Fruit fly (Drosophila melanogaster): Measurements from ENCODE around the gene emei.

The emei gene

dm6 chr3L:11097982-11098663 is 11.4 kb upstream of the emei start, which contains the start of the genes Irbp18 and APP-BP1 (continued):
- TF ChIP-seq CG5180 (GFP tag; optimal IDR thresholded peaks at IDR 0.05) (peak; percentile 82), pros (GFP tag; optimal IDR thresholded peaks at IDR 0.05) (no peak), CG10366 (GFP tag; IDR thresholded peaks at IDR 0.05) (peak; percentile 84), dmrt11E (tag; optimal IDR thresholded peaks at IDR 0.05) (peak; percentile 86), CG7357 (GFP tag; IDR thresholded peaks at IDR 0.05) (peak; percentile 66; the same call in 2 of the 3 replicates), gfzf (GFP tag; optimal IDR thresholded peaks at IDR 0.05) (peak; percentile 23), YL-1 (GFP tag; optimal IDR thresholded peaks at IDR 0.05) (peak; percentile 88), dmrt99B (tag; optimal IDR thresholded peaks at IDR 0.05) (peak; percentile 91), Med (GFP tag) (peak; percentile 99), ind (GFP tag; optimal IDR thresholded peaks at IDR 0.05) (peak; percentile 95), Lpt (GFP tag; optimal IDR thresholded peaks at IDR 0.05) (no peak), CG17385 (GFP tag; optimal IDR thresholded peaks at IDR 0.05) (peak; percentile 91), ham (GFP tag; IDR thresholded peaks at IDR 0.05) (no peak), CG17912 (GFP tag; optimal IDR thresholded peaks at IDR 0.05) (peak; percentile 47), dati (GFP tag; IDR thresholded peaks at IDR 0.05) (no peak), Abd-B (GFP tag; optimal IDR thresholded peaks at IDR 0.05) (peak; percentile 94), lilli (GFP tag; optimal IDR thresholded peaks at IDR 0.05) (peak; percentile 97), CG8359 (GFP tag; optimal IDR thresholded peaks at IDR 0.05; ENCODE audit: borderline replicate concordance) (peak; percentile 74), stwl (tag; optimal IDR thresholded peaks at IDR 0.05) (peak; percentile 68), CG2889 (GFP tag; IDR thresholded peaks at IDR 0.05) (peak; percentile 91), CG12391 (tag; optimal IDR thresholded peaks at IDR 0.05) (peak; percentile 96), ase (GFP tag; IDR thresholded peaks at IDR 0.05) (peak; percentile 79), CG30403 (GFP tag; optimal IDR thresholded peaks at IDR 0.05) (peak; percentile 98), kni (GFP tag; optimal IDR thresholded peaks at IDR 0.05) (peak; percentile 78), CG3163 (GFP tag; optimal IDR thresholded peaks at IDR 0.05) (peak; percentile 80), CG17612 (GFP tag; IDR thresholded peaks at IDR 0.05) (peak; percentile 72), CG13775 (GFP tag; optimal IDR thresholded peaks at IDR 0.05) (peak; percentile 96), CG1233 (GFP tag; optimal IDR thresholded peaks at IDR 0.05) (peak; percentile 94), Bteb2 (GFP tag; optimal IDR thresholded peaks at IDR 0.05) (peak; percentile 94), CG3407 (GFP tag; optimal IDR thresholded peaks at IDR 0.05) (peak; percentile 84), Nf-YC (tag; optimal IDR thresholded peaks at IDR 0.05) (peak; percentile 82), bigmax (GFP tag; optimal IDR thresholded peaks at IDR 0.05) (no peak), Ets97D (GFP tag; optimal IDR thresholded peaks at IDR 0.05) (peak; percentile 91), yki (optimal IDR thresholded peaks at IDR 0.05) (no peak), chn (GFP tag; optimal IDR thresholded peaks at IDR 0.05) (peak; percentile 96), Lhr (GFP tag; optimal IDR thresholded peaks at IDR 0.05) (peak; percentile 84), gt (GFP tag; IDR thresholded peaks at IDR 0.05) (peak; percentile 45; the same call in 1 of the 2 replicates), btn (GFP tag; optimal IDR thresholded peaks at IDR 0.05) (peak; percentile 91), fu2 (GFP tag; optimal IDR thresholded peaks at IDR 0.05) (peak; percentile 92), CG15514 (GFP tag; optimal IDR thresholded peaks at IDR 0.05) (peak; percentile 90), CG4707 (GFP tag; optimal IDR thresholded peaks at IDR 0.05) (peak; percentile 63), CG4360 (GFP tag; IDR thresholded peaks at IDR 0.05) (0 out of 2 replicates have a peak, but pooled peaks have one; percentile 30), Bdp1 (GFP tag; optimal IDR thresholded peaks at IDR 0.05) (peak; percentile 90), gem (tag; optimal IDR thresholded peaks at IDR 0.05) (peak; percentile 96), B-H2 (GFP tag; optimal IDR thresholded peaks at IDR 0.05) (peak; percentile 91), Dp (GFP tag; optimal IDR thresholded peaks at IDR 0.05) (peak; percentile 32), CG18262 (tag; optimal IDR thresholded peaks at IDR 0.05) (peak; percentile 93), CG6254 (GFP tag; optimal IDR thresholded peaks at IDR 0.05) (peak; percentile 84), caup (GFP tag; optimal IDR thresholded peaks at IDR 0.05; ENCODE audit: severe bottlenecking) (peak; percentile 95)
